Fruit fly (Drosophila melanogaster) whole organism, embryonic: Measurements from ENCODE around the gene Fit2.
A peak's percentile ranks its signal among the peaks of the same experiment; 100 is the strongest.

Experiments used
- Abd-B ChIP-seq: fragments of 200-800 bp; sonication (Bioruptor generic); optimal IDR thresholded peaks from 2 replicates; lab custom pipeline; 2018; ENCODE audit warnings: missing biosample characterization, mild to moderate bottlenecking, missing genetic modification characterization, moderate library complexity
- B-H2 ChIP-seq: fragments of 200-800 bp; sonication (Bioruptor generic); optimal IDR thresholded peaks from 2 replicates; lab custom pipeline; 2018; ENCODE audit warnings: missing biosample characterization, mild to moderate bottlenecking, missing genetic modification characterization
- CG10267 ChIP-seq: fragments of 200-800 bp; sonication (Bioruptor generic); optimal IDR thresholded peaks from 2 replicates; lab custom pipeline; 2018; ENCODE audit warnings: missing biosample characterization, mild to moderate bottlenecking, missing genetic modification characterization, moderate library complexity
- CG10366 ChIP-seq: fragments of 200-800 bp; sonication (Bioruptor generic); IDR thresholded peaks from 2 replicates; pipeline ENCODE4 v1.3.6; 2022; ENCODE audit warnings: missing biosample characterization, missing genetic modification characterization
- CG10462 ChIP-seq: fragments of 200-800 bp; sonication (Bioruptor generic); optimal IDR thresholded peaks from 2 replicates; lab custom pipeline; 2016; ENCODE audit warnings: missing biosample characterization, missing genetic modification characterization
- CG11247 ChIP-seq: fragments of 200-800 bp; sonication (Bioruptor generic); IDR thresholded peaks from 2 replicates; pipeline ENCODE4 v1.3.6; 2022; ENCODE audit warnings: missing biosample characterization, missing genetic modification characterization
- CG11504 ChIP-seq: fragments of 200-800 bp; sonication (Bioruptor generic); optimal IDR thresholded peaks from 3 replicates; lab custom pipeline; 2019; ENCODE audit warnings: missing biosample characterization, mild to moderate bottlenecking, missing genetic modification characterization, moderate library complexity
- CG14965 ChIP-seq: fragments of 200-800 bp; sonication (Bioruptor generic); optimal IDR thresholded peaks from 2 replicates; lab custom pipeline; 2016; ENCODE audit warnings: missing biosample characterization, missing genetic modification characterization, borderline replicate concordance
- CG15011 ChIP-seq: fragments of 200-800 bp; sonication (Bioruptor generic); optimal IDR thresholded peaks from 3 replicates; lab custom pipeline; 2018; ENCODE audit warnings: missing biosample characterization, mild to moderate bottlenecking, missing genetic modification characterization
- CG17568 ChIP-seq: fragments of 200-800 bp; sonication (Bioruptor generic); optimal IDR thresholded peaks from 2 replicates; lab custom pipeline; 2018; ENCODE audit warnings: missing biosample characterization, mild to moderate bottlenecking, missing genetic modification characterization, moderate library complexity
- CG2712 ChIP-seq: fragments of 200-800 bp; optimal IDR thresholded peaks from 3 replicates; lab custom pipeline; 2019; ENCODE audit warnings: missing biosample characterization, mild to moderate bottlenecking, missing genetic modification characterization, moderate library complexity
- CG3163 ChIP-seq: fragments of 200-800 bp; sonication (Bioruptor generic); optimal IDR thresholded peaks from 3 replicates; lab custom pipeline; 2016; ENCODE audit warnings: missing biosample characterization, missing genetic modification characterization
- CG3726 ChIP-seq: fragments of 200-800 bp; sonication (Bioruptor generic); IDR thresholded peaks from 3 replicates; pipeline ENCODE4, ENCODE4 v1.3.6; 2022; ENCODE audit warnings: missing biosample characterization, missing genetic modification characterization
- CG43689 ChIP-seq: fragments of 200-800 bp; sonication (Bioruptor generic); IDR thresholded peaks from 2 replicates; pipeline ENCODE4 v1.3.6; 2022; ENCODE audit warnings: missing biosample characterization, missing genetic modification characterization
- CG5245 ChIP-seq: fragments of 200-800 bp; sonication (Bioruptor generic); optimal IDR thresholded peaks from 3 replicates; lab custom pipeline; 2016; ENCODE audit warnings: missing biosample characterization, missing genetic modification characterization
- CG6683 ChIP-seq: fragments of 200-800 bp; sonication (Bioruptor generic); optimal IDR thresholded peaks from 2 replicates; lab custom pipeline; 2017; ENCODE audit warnings: missing biosample characterization, mild to moderate bottlenecking, missing genetic modification characterization, missing genetic modification reagents
- CG6689 ChIP-seq: fragments of 200-800 bp; sonication (Bioruptor generic); IDR thresholded peaks from 2 replicates; pipeline ENCODE4 v1.3.6; 2022; ENCODE audit warnings: missing biosample characterization, missing genetic modification characterization
- CG6854 ChIP-seq: fragments of 200-800 bp; sonication (Bioruptor generic); optimal IDR thresholded peaks from 3 replicates; lab custom pipeline; 2017; ENCODE audit warnings: missing biosample characterization, mild to moderate bottlenecking, missing genetic modification characterization
- CG7928 ChIP-seq: fragments of 200-800 bp; sonication (Bioruptor generic); optimal IDR thresholded peaks from 2 replicates; lab custom pipeline; 2017; ENCODE audit warnings: missing biosample characterization, mild to moderate bottlenecking, missing genetic modification characterization
- CG7987 ChIP-seq: fragments of 200-800 bp; sonication (Bioruptor generic); optimal IDR thresholded peaks from 2 replicates; lab custom pipeline; 2018; ENCODE audit warnings: missing biosample characterization, mild to moderate bottlenecking, missing genetic modification characterization, moderate library complexity
- CG8359 ChIP-seq: fragments of 200-800 bp; sonication (Bioruptor generic); optimal IDR thresholded peaks from 2 replicates; lab custom pipeline; 2017; ENCODE audit warnings: missing biosample characterization, mild to moderate bottlenecking, missing genetic modification characterization, borderline replicate concordance
- CG9932 ChIP-seq: fragments of 200-800 bp; sonication (Bioruptor generic); IDR thresholded peaks from 2 replicates; pipeline ENCODE4 v1.3.6; 2022; ENCODE audit warnings: missing biosample characterization, missing genetic modification characterization
- CkIIα-i1 ChIP-seq: fragments of 200-800 bp; sonication (Bioruptor generic); IDR thresholded peaks from 2 replicates; pipeline ENCODE4 v1.3.6; 2022; ENCODE audit warnings: missing biosample characterization, missing genetic modification characterization
- CrebB ChIP-seq: fragments of 200-800 bp; sonication (Bioruptor generic); optimal IDR thresholded peaks from 3 replicates; lab custom pipeline; 2018; ENCODE audit warnings: missing biosample characterization, mild to moderate bottlenecking, missing genetic modification characterization
- Elba2 ChIP-seq: fragments of 200-800 bp; sonication (Bioruptor generic); optimal IDR thresholded peaks from 3 replicates; lab custom pipeline; 2016; ENCODE audit warnings: missing biosample characterization, missing genetic modification characterization
- Ets97D ChIP-seq: fragments of 200-800 bp; sonication (Bioruptor generic); optimal IDR thresholded peaks from 3 replicates; lab custom pipeline; 2016; ENCODE audit warnings: missing biosample characterization, missing genetic modification characterization
- Fer1 ChIP-seq: fragments of 200-800 bp; sonication (Bioruptor generic); optimal IDR thresholded peaks from 2 replicates; lab custom pipeline; 2017; ENCODE audit warnings: missing biosample characterization, mild to moderate bottlenecking, missing genetic modification characterization
- Fer3 ChIP-seq: fragments of 200-800 bp; sonication (Bioruptor generic); optimal IDR thresholded peaks from 2 replicates; lab custom pipeline; 2018; ENCODE audit warnings: missing biosample characterization, mild to moderate bottlenecking, missing genetic modification characterization, moderate library complexity
- MBD-R2 ChIP-seq: fragments of 200-800 bp; sonication (Bioruptor generic); IDR thresholded peaks from 2 replicates; pipeline ENCODE4 v1.3.6; 2022; ENCODE audit warnings: missing biosample characterization, missing genetic modification characterization
- Med ChIP-seq: fragments of 200-800 bp; sonication (Bioruptor generic); peaks from one replicate; lab custom pipeline; 2016; ENCODE audit warnings: missing biosample characterization, missing genetic modification characterization, mild to moderate bottlenecking, inconsistent platforms, moderate library complexity
- NK7.1 ChIP-seq: fragments of 200-800 bp; sonication (Bioruptor generic); optimal IDR thresholded peaks from 3 replicates; lab custom pipeline; 2016; ENCODE audit warnings: missing biosample characterization, missing genetic modification characterization
- Nf-YA ChIP-seq: fragments of 200-800 bp; sonication (Bioruptor generic); IDR thresholded peaks from 2 replicates; pipeline ENCODE4 v1.3.6; 2022; ENCODE audit warnings: missing biosample characterization, missing genetic modification characterization
- Xrp1 ChIP-seq: fragments of 200-800 bp; sonication (Bioruptor generic); IDR thresholded peaks from 2 replicates; pipeline ENCODE4 v1.3.6; 2022; ENCODE audit warnings: missing biosample characterization, missing genetic modification characterization
- al ChIP-seq: fragments of 200-800 bp; sonication (Bioruptor generic); IDR thresholded peaks from 2 replicates; pipeline ENCODE4 v1.3.6; 2022; ENCODE audit warnings: missing biosample characterization, missing genetic modification characterization
- bsh ChIP-seq, 2 experiments: fragments of 200-800 bp; sonication (Bioruptor generic); optimal IDR thresholded peaks; 2 replicates each; lab custom pipeline; 2017 to 2018; ENCODE audit warnings: mild to moderate bottlenecking in 2 of 2, missing biosample characterization in 2 of 2, missing genetic modification characterization in 2 of 2, moderate library complexity in 1 of 2
- corto ChIP-seq: fragments of 200-800 bp; sonication (Bioruptor generic); optimal IDR thresholded peaks from 2 replicates; lab custom pipeline; 2016; ENCODE audit warnings: missing biosample characterization, mild to moderate bottlenecking, missing genetic modification characterization, moderate library complexity
- dan ChIP-seq: fragments of 200-800 bp; sonication (Bioruptor generic); IDR thresholded peaks from 2 replicates; pipeline ENCODE4 v1.3.6; 2022; ENCODE audit warnings: missing biosample characterization, missing genetic modification characterization
- ewg ChIP-seq: fragments of 200-800 bp; sonication (Bioruptor generic); optimal IDR thresholded peaks from 3 replicates; lab custom pipeline; 2017; ENCODE audit warnings: mild to moderate bottlenecking, missing biosample characterization, missing genetic modification reagents, missing genetic modification characterization
- grau ChIP-seq: fragments of 200-800 bp; optimal IDR thresholded peaks from 3 replicates; lab custom pipeline; 2019; ENCODE audit warnings: missing biosample characterization, mild to moderate bottlenecking, missing genetic modification characterization, moderate library complexity
- gt ChIP-seq: fragments of 200-800 bp; sonication (Bioruptor generic); IDR thresholded peaks from 2 replicates; pipeline ENCODE4 v1.3.6; 2022; ENCODE audit warnings: missing biosample characterization, missing genetic modification characterization
- hbn ChIP-seq: fragments of 200-800 bp; sonication (Bioruptor generic); IDR thresholded peaks from 2 replicates; pipeline ENCODE4 v1.3.6; 2022; ENCODE audit warnings: missing biosample characterization, missing genetic modification characterization; ENCODE audit not compliant: partially characterized antibody
- hkb ChIP-seq, 2 experiments: fragments of 200-800 bp in 1 of 2; fragments of >200 bp in 1 of 2; sonication (Bioruptor generic) in 1 of 2; IDR thresholded peaks in 1 of 2; optimal IDR thresholded peaks in 1 of 2; 2 replicates each; pipeline versions ENCODE4 v1.3.6 to Lab custom; 2017 to 2022; ENCODE audit warnings: missing biosample characterization in 1 of 2, missing genetic modification characterization in 1 of 2
- nom ChIP-seq: fragments of 200-800 bp; sonication (Bioruptor generic); optimal IDR thresholded peaks from 2 replicates; lab custom pipeline; 2017; ENCODE audit warnings: missing biosample characterization, missing genetic modification characterization, mild to moderate bottlenecking, moderate library complexity, missing genetic modification reagents
- p53 ChIP-seq: fragments of 200-800 bp; sonication (Bioruptor generic); optimal IDR thresholded peaks from 2 replicates; lab custom pipeline; 2016; ENCODE audit warnings: missing biosample characterization, missing genetic modification characterization
- pho ChIP-seq: fragments of 200-800 bp; sonication (Bioruptor generic); optimal IDR thresholded peaks from 2 replicates; lab custom pipeline; 2016; ENCODE audit warnings: missing biosample characterization, missing genetic modification characterization
- slp2 ChIP-seq: fragments of 200-800 bp; sonication (Bioruptor generic); optimal IDR thresholded peaks from 2 replicates; lab custom pipeline; 2016; ENCODE audit warnings: missing biosample characterization, missing genetic modification characterization
- sna ChIP-seq: fragments of 200-800 bp; sonication (Bioruptor generic); IDR thresholded peaks from 2 replicates; pipeline ENCODE4 v1.3.6; 2022; ENCODE audit warnings: missing biosample characterization, missing genetic modification characterization; ENCODE audit not compliant: partially characterized antibody
- sr ChIP-seq: fragments of 200-800 bp; sonication (Bioruptor generic); IDR thresholded peaks from 3 replicates; pipeline ENCODE4 v1.3.6; 2022; ENCODE audit warnings: missing biosample characterization, missing genetic modification characterization
- stc ChIP-seq: fragments of 200-800 bp; sonication (Bioruptor generic); IDR thresholded peaks from 2 replicates; pipeline ENCODE4 v1.3.6; 2022; ENCODE audit warnings: missing biosample characterization, missing genetic modification characterization
- stwl ChIP-seq: fragments of 200-800 bp; sonication (Bioruptor generic); optimal IDR thresholded peaks from 3 replicates; lab custom pipeline; 2018; ENCODE audit warnings: missing biosample characterization, mild to moderate bottlenecking, missing genetic modification characterization, moderate library complexity
- wek ChIP-seq: fragments of 200-800 bp; sonication (Bioruptor generic); optimal IDR thresholded peaks from 3 replicates; lab custom pipeline; 2018; ENCODE audit warnings: missing biosample characterization, mild to moderate bottlenecking, missing genetic modification characterization, moderate library complexity

Gene Fit2

DNA sequence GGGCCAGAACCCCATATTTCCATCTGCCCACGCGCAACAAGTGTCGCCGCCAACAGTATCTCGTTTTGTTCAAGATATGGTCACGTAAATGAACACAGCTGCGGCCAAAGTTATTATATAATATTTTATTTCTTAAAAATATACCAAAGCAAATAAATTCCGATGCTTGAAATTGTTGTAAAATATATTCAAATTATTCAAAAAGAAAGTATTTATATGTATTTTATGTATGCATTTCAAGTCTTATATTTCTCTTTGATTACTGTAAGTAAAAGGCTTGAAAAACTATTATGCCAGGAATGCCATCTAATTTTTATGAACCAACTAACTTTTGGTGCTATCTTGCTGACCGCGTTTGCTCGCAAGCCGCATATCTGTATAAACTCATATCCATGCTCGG lies 35.0 kb upstream of the Fit2 start (continued):
- TF ChIP-seq CG17568 (no peak), wek (GFP tag; lab: Kevin White, UChicago) (no peak), MBD-R2 (GFP tag; lab: Robert Waterston, UW) (no peak; the same call in 1 of the 2 replicates), B-H2 (GFP tag; lab: Kevin White, UChicago) (no peak), CG6854 (GFP tag; lab: Kevin White, UChicago) (no peak), CG15011 (no peak), Nf-YA (no peak), NK7.1 (GFP tag; lab: Kevin White, UChicago) (no peak), Xrp1 (GFP tag; lab: Robert Waterston, UW) (peak; percentile 51; the same call in 1 of the 2 replicates), CG6683 (GFP tag; lab: Kevin White, UChicago) (no peak), p53 (GFP tag; lab: Kevin White, UChicago) (no peak), hkb (optimal IDR thresholded peaks at IDR 0.05; lab: Kevin White, UChicago) (no peak), hkb (GFP tag; IDR thresholded peaks at IDR 0.05; lab: Robert Waterston, UW) (peak; percentile 61), CG10267 (tag; lab: Kevin White, UChicago) (no peak), CG7987 (GFP tag; lab: Kevin White, UChicago) (no peak), CG7928 (GFP tag; lab: Kevin White, UChicago) (no peak), gt (GFP tag; lab: Robert Waterston, UW) (no peak), CrebB (no peak), CG14965 (no peak), Med (GFP tag; lab: Kevin White, UChicago) (peak; percentile 43), CG3726 (GFP tag; lab: Robert Waterston, UW) (no peak), sr (no peak), Fer1 (peak; percentile 37), grau (tag; lab: Kevin White, UChicago) (peak; percentile 66), CG3163 (GFP tag; lab: Kevin White, UChicago) (no peak), CkIIα-i1 (GFP tag; lab: Robert Waterston, UW) (no peak), Ets97D (GFP tag; lab: Kevin White, UChicago) (no peak), stwl (tag; lab: Kevin White, UChicago) (no peak), al (GFP tag; lab: Robert Waterston, UW) (no peak), hbn (GFP tag; lab: Robert Waterston, UW) (no peak), Abd-B (peak; percentile 19), CG11247 (GFP tag; lab: Robert Waterston, UW) (no peak), CG9932 (GFP tag; lab: Robert Waterston, UW) (peak; percentile 37; the same call in 1 of the 2 replicates), nom (GFP tag; lab: Kevin White, UChicago) (peak; percentile 59), sna (GFP tag; lab: Robert Waterston, UW) (no peak), bsh (GFP tag; optimal IDR thresholded peaks at IDR 0.05; lab: Kevin White, UChicago) (peak; percentile 37 to 53), CG6689 (GFP tag; lab: Robert Waterston, UW) (no peak), slp2 (no peak), dan (GFP tag; lab: Robert Waterston, UW) (no peak), stc (GFP tag; lab: Robert Waterston, UW) (no peak), Elba2 (GFP tag; lab: Kevin White, UChicago) (no peak), CG43689 (no peak), CG5245 (GFP tag; lab: Kevin White, UChicago) (no peak), corto (GFP tag; lab: Kevin White, UChicago) (no peak), CG10462 (GFP tag; lab: Kevin White, UChicago) (no peak), CG10366 (GFP tag; lab: Robert Waterston, UW) (no peak), CG11504 (no peak), pho (GFP tag; lab: Kevin White, UChicago) (no peak), ewg (GFP tag; lab: Kevin White, UChicago) (no peak), CG8359 (GFP tag; lab: Kevin White, UChicago) (no peak), Fer3 (peak; percentile 3), CG2712 (tag; lab: Kevin White, UChicago) (peak; percentile 66)
